Fruit fly (Drosophila melanogaster): Measurements from ENCODE around the gene CG17349.

CG17349 gene

DNA sequence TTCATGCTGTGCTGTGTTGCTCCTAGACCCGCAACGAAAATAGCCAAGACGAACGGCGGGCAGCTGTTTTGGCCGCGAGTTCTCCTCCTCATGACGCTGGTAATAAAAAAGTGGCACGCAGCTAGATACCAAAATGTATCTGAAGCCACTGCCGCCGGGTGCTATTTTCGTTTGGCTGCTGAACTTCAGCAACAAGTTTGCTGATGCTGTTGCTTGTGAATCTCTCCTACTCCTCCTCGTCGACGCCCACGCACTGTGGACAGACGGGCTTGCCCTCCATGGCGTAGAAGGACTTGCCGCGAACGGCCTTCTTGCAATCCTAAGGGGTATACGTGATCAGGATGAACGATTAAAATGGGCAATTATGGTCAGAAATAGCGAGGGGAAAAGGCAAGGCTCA, 33.2 kb downstream of the CG17349 start:
- peak; percentile 17; the same call in 1 of the 2 replicates for TF ChIP-seq CG32121 (GFP tag; IDR thresholded peaks at IDR 0.05)
- no peak for TF ChIP-seq fd96Ca (GFP tag; IDR thresholded peaks at IDR 0.05)

DNA sequence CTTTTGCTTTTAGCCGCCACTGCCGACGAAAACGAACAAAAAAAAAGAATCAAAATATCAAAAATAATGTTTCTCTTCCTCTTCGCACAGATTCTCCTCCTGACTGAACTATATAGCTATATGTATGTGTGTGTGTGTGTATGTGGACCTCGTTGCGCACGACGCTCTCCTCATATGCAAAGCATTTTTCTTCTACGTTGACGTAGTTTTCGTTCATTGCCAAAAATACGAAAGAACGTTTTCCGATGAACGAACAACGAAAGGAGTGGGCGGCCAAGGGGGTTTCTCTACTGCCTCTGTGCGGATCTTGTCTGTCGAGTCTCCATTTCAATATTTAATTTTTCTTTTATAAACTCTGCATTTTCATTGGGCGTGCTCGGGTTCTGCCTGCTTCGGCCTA, 34.6 kb downstream of the CG17349 start:
- 0 out of 2 replicates have a peak, but pooled peaks have one; percentile 39 for TF ChIP-seq CG32121 (GFP tag; IDR thresholded peaks at IDR 0.05)
- TF ChIP-seq CG13204 (GFP tag; optimal IDR thresholded peaks at IDR 0.05) = no peak

dm6 chr2L:19405685-19406357, 35.6 kb downstream of the CG17349 start:
- no peak for TF ChIP-seq fd96Ca (GFP tag; IDR thresholded peaks at IDR 0.05)
- no peak for TF ChIP-seq gl (tag; optimal IDR thresholded peaks at IDR 0.05)
- TF ChIP-seq CG12605 (GFP tag; IDR thresholded peaks at IDR 0.05) = no peak
- TF ChIP-seq CG8159 (tag; optimal IDR thresholded peaks at IDR 0.05) = no peak
- no peak for TF ChIP-seq Pif1A (GFP tag; optimal IDR thresholded peaks at IDR 0.05)
- TF ChIP-seq CG13204 (GFP tag; optimal IDR thresholded peaks at IDR 0.05) = no peak
- TF ChIP-seq CG10348 (GFP tag; IDR thresholded peaks at IDR 0.05) = no peak
- TF ChIP-seq Snoo (tag; optimal IDR thresholded peaks at IDR 0.05) = no peak
- TF ChIP-seq CG14655 (GFP tag; optimal IDR thresholded peaks at IDR 0.05) = no peak
- no peak for TF ChIP-seq rn (GFP tag; IDR thresholded peaks at IDR 0.05)
- no peak for TF ChIP-seq CG15710 (tag; optimal IDR thresholded peaks at IDR 0.05)

DNA sequence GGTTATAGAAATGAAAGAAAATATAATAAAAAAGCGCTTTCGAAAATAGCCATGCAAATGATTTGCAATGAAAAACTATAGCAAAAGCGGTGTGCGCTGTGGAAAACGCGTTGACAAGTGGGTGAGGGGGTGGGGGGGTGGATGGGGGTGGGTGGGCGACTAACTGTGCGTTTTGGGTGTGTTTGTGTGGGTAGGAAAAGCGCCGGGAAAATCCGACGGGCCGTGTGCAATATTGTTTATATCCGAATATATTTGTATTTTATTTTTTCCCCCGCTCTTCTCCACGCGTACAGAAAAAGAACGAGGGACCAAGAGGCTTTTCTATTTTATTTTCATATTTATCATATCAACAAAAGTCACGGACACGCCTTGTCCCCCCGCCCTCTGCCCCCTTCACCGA, 36.2 kb downstream of the CG17349 start:
- TF ChIP-seq rn (GFP tag; IDR thresholded peaks at IDR 0.05) (no peak), CG4496 (GFP tag; IDR thresholded peaks at IDR 0.05) (no peak), CG10348 (GFP tag; IDR thresholded peaks at IDR 0.05) (no peak), gl (tag; optimal IDR thresholded peaks at IDR 0.05) (no peak), Ets98B (GFP tag; IDR thresholded peaks at IDR 0.05) (no peak), EcR (GFP tag; optimal IDR thresholded peaks at IDR 0.05) (no peak), CG8301 (tag; optimal IDR thresholded peaks at IDR 0.05) (no peak), CG15710 (tag; optimal IDR thresholded peaks at IDR 0.05) (no peak), CG9948 (tag; optimal IDR thresholded peaks at IDR 0.05) (no peak), fd96Ca (GFP tag; IDR thresholded peaks at IDR 0.05) (no peak), D1 (tag; optimal IDR thresholded peaks at IDR 0.05) (no peak), CG17806 (tag; optimal IDR thresholded peaks at IDR 0.05) (no peak), CG12605 (GFP tag; IDR thresholded peaks at IDR 0.05) (no peak), CG32121 (GFP tag; IDR thresholded peaks at IDR 0.05) (no peak)

DNA sequence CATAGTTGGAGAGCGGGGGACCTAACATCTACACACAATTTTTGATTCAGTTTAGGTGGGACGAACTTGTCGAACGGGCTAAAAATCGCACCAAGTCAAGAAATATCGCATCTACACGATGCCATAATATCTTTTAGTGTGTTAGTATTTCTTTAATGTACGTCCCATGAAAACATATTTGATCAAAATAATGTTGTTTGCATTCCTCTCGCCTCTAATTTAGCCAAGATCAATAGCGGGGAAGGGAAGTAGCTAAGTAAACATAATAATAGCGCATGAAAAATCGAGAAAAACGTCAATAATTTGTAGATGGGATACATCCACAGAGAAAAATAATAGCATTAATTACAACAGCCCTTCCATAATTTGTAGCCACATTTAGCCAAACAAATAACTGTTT, 41.7 kb downstream of the CG17349 start:
- no peak for TF ChIP-seq CG8301 (tag; optimal IDR thresholded peaks at IDR 0.05)
- TF ChIP-seq gl (tag; optimal IDR thresholded peaks at IDR 0.05) = no peak
- TF ChIP-seq CG9948 (tag; optimal IDR thresholded peaks at IDR 0.05) = no peak
- no peak for TF ChIP-seq CG34367 (tag; optimal IDR thresholded peaks at IDR 0.05)
- TF ChIP-seq CG10348 (GFP tag; IDR thresholded peaks at IDR 0.05) = no peak
- no peak for TF ChIP-seq CG8159 (tag; optimal IDR thresholded peaks at IDR 0.05)
- TF ChIP-seq D1 (tag; optimal IDR thresholded peaks at IDR 0.05) = no peak
- TF ChIP-seq CG14655 (GFP tag; optimal IDR thresholded peaks at IDR 0.05) = no peak
- no peak for TF ChIP-seq CG15710 (tag; optimal IDR thresholded peaks at IDR 0.05)
- TF ChIP-seq Ets98B (GFP tag; IDR thresholded peaks at IDR 0.05) = no peak
- no peak for TF ChIP-seq CG17806 (tag; optimal IDR thresholded peaks at IDR 0.05)
- TF ChIP-seq Pif1A (GFP tag; optimal IDR thresholded peaks at IDR 0.05) = no peak

DNA sequence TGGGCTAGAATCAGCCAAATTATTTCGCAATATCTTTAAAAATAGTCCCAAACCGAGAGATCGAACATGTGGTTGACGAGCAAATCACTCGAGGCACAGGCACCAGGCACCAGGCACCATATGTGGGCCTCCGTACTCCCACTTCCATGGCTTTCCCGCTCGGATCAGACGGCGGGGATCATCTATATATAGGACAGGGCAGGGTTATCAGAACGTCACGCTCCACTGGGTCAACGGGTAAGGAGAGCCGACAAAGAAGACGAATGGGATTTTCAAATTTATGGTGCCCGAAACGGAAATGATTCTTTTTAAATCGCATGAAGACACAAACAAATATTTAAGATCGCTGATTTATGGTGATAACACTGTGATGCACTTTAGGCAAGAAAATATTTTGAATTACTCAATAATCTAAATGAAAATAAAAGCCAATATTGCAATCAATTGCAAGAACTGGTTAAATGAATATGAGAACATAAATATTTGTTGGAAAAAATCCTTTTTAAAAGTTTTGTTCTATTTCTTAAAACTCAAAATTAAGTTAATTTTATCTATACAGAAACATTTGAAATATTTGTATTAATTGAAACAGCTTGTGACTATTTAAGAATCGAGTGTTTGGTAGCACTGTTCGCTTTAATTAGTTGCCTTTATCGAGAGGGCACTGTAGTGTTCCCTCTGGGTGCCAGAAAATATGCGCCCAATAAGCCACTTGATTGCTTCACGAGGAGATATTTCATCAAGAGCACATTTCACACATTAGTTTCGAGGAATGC, 43.1 kb downstream of the CG17349 start:
- no peak for TF ChIP-seq CG13204 (GFP tag; optimal IDR thresholded peaks at IDR 0.05)

- TF ChIP-seq Snoo (tag; optimal IDR thresholded peaks at IDR 0.05) (no peak), CG32121 (GFP tag; IDR thresholded peaks at IDR 0.05) (peak; percentile 47; the same call in 1 of the 2 replicates), gl (tag; optimal IDR thresholded peaks at IDR 0.05) (no peak), CG14655 (GFP tag; optimal IDR thresholded peaks at IDR 0.05) (no peak), Ets98B (GFP tag; IDR thresholded peaks at IDR 0.05) (no peak), CG12605 (GFP tag; IDR thresholded peaks at IDR 0.05) (0 out of 2 replicates have a peak, but pooled peaks have one; percentile 31), CG4496 (GFP tag; IDR thresholded peaks at IDR 0.05) (peak; percentile 15; the same call in 1 of the 3 replicates), CG15710 (tag; optimal IDR thresholded peaks at IDR 0.05) (no peak), CG9948 (tag; optimal IDR thresholded peaks at IDR 0.05) (no peak), CG34367 (tag; optimal IDR thresholded peaks at IDR 0.05) (no peak), EcR (GFP tag; optimal IDR thresholded peaks at IDR 0.05) (no peak), Pif1A (GFP tag; optimal IDR thresholded peaks at IDR 0.05) (no peak), CG13204 (GFP tag; optimal IDR thresholded peaks at IDR 0.05) (peak; percentile 10), CG8159 (tag; optimal IDR thresholded peaks at IDR 0.05) (no peak), CG8301 (tag; optimal IDR thresholded peaks at IDR 0.05) (no peak), CG10348 (GFP tag; IDR thresholded peaks at IDR 0.05) (no peak), CG17806 (tag; optimal IDR thresholded peaks at IDR 0.05) (no peak), D1 (tag; optimal IDR thresholded peaks at IDR 0.05) (no peak), rn (GFP tag; IDR thresholded peaks at IDR 0.05) (no peak), fd96Ca (GFP tag; IDR thresholded peaks at IDR 0.05) (no peak)
These were observed 44.0 kb downstream of the CG17349 start for dm6 chr2L:19414233-19414749.
